Worm (Caenorhabditis elegans) whole organism, young adult: ENCODE results near the gene rpn-6.1.

Experiments
- B0336.3 ChIP-seq: fragments of 200-800 bp; sonication (Bioruptor generic); IDR thresholded peaks from 2 replicates; pipeline ENCODE4 v1.3.6; 2022; ENCODE audit warnings: missing genetic modification characterization, missing compliant biosample characterization
- F37B4.10 ChIP-seq: fragments of 200-800 bp; sonication (Bioruptor generic); IDR thresholded peaks from 2 replicates; pipeline ENCODE4 v1.3.6; 2022; ENCODE audit warnings: missing genetic modification characterization, missing compliant biosample characterization
- F49E8.2 ChIP-seq: sonication (generic microtip); optimal IDR thresholded peaks from 3 replicates; lab custom pipeline; 2017; ENCODE audit warnings: missing genetic modification characterization, mild to moderate bottlenecking, missing compliant biosample characterization, antibody characterized with exemption, moderate library complexity; ENCODE audit not compliant: insufficient read depth
- F57C9.4 ChIP-seq: sonication (generic microtip); optimal IDR thresholded peaks from 2 replicates; lab custom pipeline; 2017; ENCODE audit warnings: mild to moderate bottlenecking, missing genetic modification characterization, missing compliant biosample characterization
- Y53G8AR.9 ChIP-seq: fragments of 200-800 bp; sonication (Bioruptor generic); conservative IDR thresholded peaks from 2 replicates; pipeline ENCODE4 v1.3.6; 2022; ENCODE audit warnings: missing genetic modification reagents, missing genetic modification characterization, missing compliant biosample characterization
- Y56A3A.18 ChIP-seq: fragments of 200-800 bp; sonication (Bioruptor generic); IDR thresholded peaks from 2 replicates; pipeline ENCODE4 v1.3.6; 2022; ENCODE audit warnings: missing genetic modification reagents, missing genetic modification characterization, missing compliant biosample characterization
- ama-1 ChIP-seq, 3 experiments: fragments of 150-350 bp in 1 of 3; sonication (generic microtip) in 2 of 3; optimal IDR thresholded peaks; 2 replicates each; lab custom pipeline; 2014 to 2018; ENCODE audit warnings: missing biosample characterization in 2 of 3, missing genetic modification characterization in 2 of 3, missing genetic modification reagents in 2 of 3
- aptf-2 ChIP-seq: fragments of 200-800 bp; sonication (Bioruptor generic); conservative IDR thresholded peaks from 2 replicates; pipeline ENCODE4 v1.3.6; 2022; ENCODE audit warnings: missing genetic modification reagents, missing genetic modification characterization, missing compliant biosample characterization
- atf-7 ChIP-seq: sonication (generic microtip); optimal IDR thresholded peaks from 2 replicates; lab custom pipeline; 2017; ENCODE audit warnings: mild to moderate bottlenecking, missing genetic modification characterization, missing compliant biosample characterization
- athp-1 ChIP-seq: sonication (generic microtip); optimal IDR thresholded peaks from 2 replicates; lab custom pipeline; 2017; ENCODE audit warnings: mild to moderate bottlenecking, missing genetic modification characterization, missing compliant biosample characterization
- attf-3 ChIP-seq: fragments of 200-800 bp; sonication (Bioruptor generic); conservative IDR thresholded peaks from 2 replicates; pipeline ENCODE4 v1.3.6; 2022; ENCODE audit warnings: missing genetic modification reagents, missing genetic modification characterization, missing compliant biosample characterization
- attf-5 ChIP-seq: fragments of 200-800 bp; sonication (Bioruptor generic); optimal IDR thresholded peaks from 2 replicates; lab custom pipeline; 2018; ENCODE audit warnings: mild to moderate bottlenecking, missing genetic modification characterization, missing compliant biosample characterization
- cebp-1 ChIP-seq, 2 experiments: fragments of 200-800 bp in 1 of 2; sonication (Bioruptor generic) in 1 of 2; sonication (generic microtip) in 1 of 2; IDR thresholded peaks in 1 of 2; optimal IDR thresholded peaks in 1 of 2; 2 replicates each; pipeline versions ENCODE4 v1.3.6 to Lab custom; 2017 to 2022; ENCODE audit warnings: missing compliant biosample characterization in 2 of 2, missing genetic modification characterization in 2 of 2, mild to moderate bottlenecking in 1 of 2, missing genetic modification reagents in 1 of 2, moderate library complexity in 1 of 2
- ceh-100 ChIP-seq: fragments of 200-800 bp; sonication (Bioruptor generic); IDR thresholded peaks from 2 replicates; pipeline ENCODE4 v1.3.6; 2022; ENCODE audit warnings: missing genetic modification reagents, missing genetic modification characterization, missing compliant biosample characterization
- ceh-27 ChIP-seq: fragments of 200-800 bp; sonication (Bioruptor generic); optimal IDR thresholded peaks from 2 replicates; lab custom pipeline; 2018; ENCODE audit warnings: mild to moderate bottlenecking, missing genetic modification characterization, moderate library complexity, missing compliant biosample characterization
- ceh-58 ChIP-seq: fragments of 200-800 bp; sonication (Bioruptor generic); IDR thresholded peaks from 2 replicates; pipeline ENCODE4 v1.3.6; 2022; ENCODE audit warnings: missing genetic modification characterization, missing compliant biosample characterization
- ceh-91 ChIP-seq: fragments of 200-800 bp; sonication (Bioruptor generic); IDR thresholded peaks from 2 replicates; pipeline ENCODE4 v1.3.6; 2022; ENCODE audit warnings: missing genetic modification reagents, missing genetic modification characterization, missing compliant biosample characterization
- dpff-1 ChIP-seq: sonication (generic microtip); optimal IDR thresholded peaks from 2 replicates; lab custom pipeline; 2017; ENCODE audit warnings: mild to moderate bottlenecking, missing genetic modification characterization, missing compliant biosample characterization
- egl-44 ChIP-seq: fragments of 200-800 bp; sonication (Bioruptor generic); IDR thresholded peaks from 2 replicates; pipeline ENCODE4 v1.3.6; 2022; ENCODE audit warnings: missing genetic modification reagents, missing genetic modification characterization, missing compliant biosample characterization
- egrh-3 ChIP-seq: fragments of 200-800 bp; sonication (Bioruptor generic); IDR thresholded peaks from 2 replicates; pipeline ENCODE4 v1.3.6; 2022; ENCODE audit warnings: missing genetic modification reagents, missing genetic modification characterization, missing compliant biosample characterization
- fkh-3 ChIP-seq: sonication (generic microtip); optimal IDR thresholded peaks from 2 replicates; lab custom pipeline; 2016; ENCODE audit warnings: mild to moderate bottlenecking, missing genetic modification characterization, missing compliant biosample characterization
- hrde-1 ChIP-seq: sonication (generic microtip); optimal IDR thresholded peaks from 2 replicates; lab custom pipeline; 2016; ENCODE audit warnings: missing genetic modification characterization, mild to moderate bottlenecking, missing compliant biosample characterization, moderate library complexity, missing genotype, missing genetic modification reagents, borderline replicate concordance
- hsf-1 ChIP-seq: fragments of 200-800 bp; sonication (Bioruptor generic); IDR thresholded peaks from 2 replicates; pipeline ENCODE4 v1.3.6; 2022; ENCODE audit warnings: missing genetic modification reagents, missing genetic modification characterization, missing compliant biosample characterization
- lin-54 ChIP-seq: fragments of 200-800 bp; sonication (Bioruptor generic); optimal IDR thresholded peaks from 2 replicates; lab custom pipeline; 2018; ENCODE audit warnings: mild to moderate bottlenecking, missing genetic modification characterization, missing compliant biosample characterization
- madf-6 ChIP-seq: fragments of 200-800 bp; sonication (Bioruptor generic); IDR thresholded peaks from 2 replicates; pipeline ENCODE4 v1.3.6; 2022; ENCODE audit warnings: missing genetic modification reagents, missing genetic modification characterization, missing compliant biosample characterization
- mcd-1 ChIP-seq: fragments of 200-800 bp; sonication (Bioruptor generic); IDR thresholded peaks from 2 replicates; pipeline ENCODE4 v1.3.6; 2022; ENCODE audit warnings: missing genetic modification reagents, missing genetic modification characterization, missing compliant biosample characterization
- mxl-1 ChIP-seq: sonication (generic microtip); optimal IDR thresholded peaks from 2 replicates; lab custom pipeline; 2016; ENCODE audit warnings: missing genetic modification characterization, missing compliant biosample characterization
- nfyb-1 ChIP-seq: fragments of 200-800 bp; sonication (Bioruptor generic); IDR thresholded peaks from 2 replicates; pipeline ENCODE4 v1.3.6; 2022; ENCODE audit warnings: missing genetic modification reagents, missing genetic modification characterization, missing compliant biosample characterization
- nhr-27 ChIP-seq: fragments of 200-800 bp; sonication (Bioruptor generic); optimal IDR thresholded peaks from 2 replicates; lab custom pipeline; 2018; ENCODE audit warnings: mild to moderate bottlenecking, missing genetic modification characterization, moderate library complexity, missing compliant biosample characterization
- repo-1 ChIP-seq: sonication (generic microtip); optimal IDR thresholded peaks from 2 replicates; lab custom pipeline; 2017; ENCODE audit warnings: mild to moderate bottlenecking, missing genetic modification characterization, missing compliant biosample characterization
- snpc-1.1 ChIP-seq: sonication (generic microtip); optimal IDR thresholded peaks from 2 replicates; lab custom pipeline; 2017; ENCODE audit warnings: missing genetic modification characterization, mild to moderate bottlenecking, missing compliant biosample characterization, antibody characterized with exemption, moderate library complexity, missing genotype, missing genetic modification reagents; ENCODE audit not compliant: insufficient read depth
- snpc-1.3 ChIP-seq: sonication (generic microtip); optimal IDR thresholded peaks from 2 replicates; lab custom pipeline; 2017; ENCODE audit warnings: missing genetic modification characterization, mild to moderate bottlenecking, missing compliant biosample characterization, antibody characterized with exemption, moderate library complexity, missing genotype, missing genetic modification reagents; ENCODE audit not compliant: insufficient read depth
- snpc-3.4 ChIP-seq: sonication (generic microtip); optimal IDR thresholded peaks from 2 replicates; lab custom pipeline; 2017; ENCODE audit warnings: missing genetic modification characterization, mild to moderate bottlenecking, missing compliant biosample characterization, antibody characterized with exemption, moderate library complexity, missing genotype, missing genetic modification reagents
- snpc-4 ChIP-seq, 5 experiments: fragments of 150-350 bp in 1 of 5; sonication (generic microtip) in 4 of 5; optimal IDR thresholded peaks; 2 replicates each; lab custom pipeline; 2014 to 2018; ENCODE audit warnings: missing genetic modification characterization in 5 of 5, missing biosample characterization in 3 of 5, antibody characterized with exemption in 2 of 5, mild to moderate bottlenecking in 2 of 5, missing compliant biosample characterization in 2 of 5, missing genotype in 2 of 5, moderate library complexity in 2 of 5, missing genetic modification reagents in 1 of 5
- tbp1 ChIP-seq: fragments of 200-800 bp; sonication (Bioruptor generic); optimal IDR thresholded peaks from 2 replicates; lab custom pipeline; 2018; ENCODE audit warnings: mild to moderate bottlenecking, missing genetic modification characterization, missing compliant biosample characterization
- tlf-1 ChIP-seq: fragments of 200-800 bp; sonication (Bioruptor generic); optimal IDR thresholded peaks from 2 replicates; lab custom pipeline; 2018; ENCODE audit warnings: mild to moderate bottlenecking, missing genetic modification characterization, missing compliant biosample characterization
- xnd-1 ChIP-seq: sonication (generic microtip); optimal IDR thresholded peaks from 2 replicates; lab custom pipeline; 2016; ENCODE audit warnings: missing genotype, missing genetic modification reagents, missing genetic modification characterization, missing compliant biosample characterization
- ztf-6 ChIP-seq: fragments of 200-800 bp; sonication (Bioruptor generic); IDR thresholded peaks from 2 replicates; pipeline ENCODE4 v1.3.6; 2022; ENCODE audit warnings: missing genetic modification reagents, missing genetic modification characterization, missing compliant biosample characterization

rpn-6.1 gene

DNA sequence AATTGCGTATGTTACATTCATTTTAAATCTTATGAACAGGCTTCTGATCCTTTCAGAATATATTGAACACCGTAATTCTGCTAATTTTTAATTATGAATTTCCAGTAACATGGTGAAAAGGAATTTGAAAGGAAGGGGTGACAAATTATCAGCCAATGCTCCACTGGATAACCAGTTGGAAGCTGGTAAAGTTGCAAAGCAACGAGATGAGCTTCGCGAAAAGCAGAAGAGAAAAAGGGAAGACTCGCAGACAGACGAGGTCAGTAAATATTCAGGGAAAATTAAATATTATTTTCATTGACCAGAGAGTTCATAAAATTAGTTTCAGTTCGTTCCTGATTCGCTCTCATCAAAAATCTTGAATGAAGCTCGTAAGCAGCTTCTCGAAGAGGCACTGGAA, 29.9 kb downstream of the rpn-6.1 start, which contains the start of gene byn-1:
TSS of gene byn-1 (plus strand) at position 106 of the 400 bp plus-strand sequence.
- TF ChIP-seq athp-1 (peak; percentile 32), xnd-1 (no peak), atf-7 (tag; lab: Kevin White, UChicago) (peak; percentile 33), Y56A3A.18 (GFP tag; lab: Robert Waterston, UW) (peak; percentile 35; the same call in 1 of the 2 replicates), ceh-100 (GFP tag; lab: Robert Waterston, UW) (no peak), nhr-27 (tag; lab: Kevin White, UChicago) (no peak), attf-5 (GFP tag; lab: Kevin White, UChicago) (no peak), ztf-6 (GFP tag; lab: Robert Waterston, UW) (no peak), cebp-1 (GFP tag; IDR thresholded peaks at IDR 0.05; lab: Robert Waterston, UW) (no peak), cebp-1 (tag; optimal IDR thresholded peaks at IDR 0.05; lab: Kevin White, UChicago) (peak; percentile 22), mxl-1 (tag; lab: Kevin White, UChicago) (no peak), attf-3 (GFP tag; lab: Robert Waterston, UW) (no peak), nfyb-1 (GFP tag; lab: Robert Waterston, UW) (no peak), Y53G8AR.9 (GFP tag; lab: Robert Waterston, UW) (0 out of 2 replicates have a peak, but pooled peaks have one; percentile 50), dpff-1 (tag; lab: Kevin White, UChicago) (peak; percentile 25), snpc-4 (GFP tag; optimal IDR thresholded peaks at IDR 0.05; lab: Kevin White, UChicago) (no peak), snpc-4 (tag; optimal IDR thresholded peaks at IDR 0.05; lab: Kevin White, UChicago) (peak in 1 of 4 experiments; percentile 26), B0336.3 (peak; percentile 82), F37B4.10 (GFP tag; lab: Robert Waterston, UW) (no peak), F49E8.2 (tag; lab: Kevin White, UChicago) (peak; percentile 12), ama-1 (optimal IDR thresholded peaks at IDR 0.05; lab: Kevin White, UChicago) (no peak), ama-1 (GFP tag; optimal IDR thresholded peaks at IDR 0.05; lab: Kevin White, UChicago) (peak in 1 of 2 experiments; percentile 26), fkh-3 (tag; lab: Kevin White, UChicago) (peak; percentile 76), hsf-1 (peak; percentile 69), F57C9.4 (tag; lab: Kevin White, UChicago) (no peak), ceh-58 (GFP tag; lab: Robert Waterston, UW) (no peak), snpc-1.3 (peak; percentile 12), lin-54 (GFP tag; lab: Kevin White, UChicago) (peak; percentile 24), snpc-3.4 (peak; percentile 32), ceh-27 (GFP tag; lab: Kevin White, UChicago) (no peak), ceh-91 (no peak), tbp1 (GFP tag; lab: Kevin White, UChicago) (no peak), tlf-1 (GFP tag; lab: Kevin White, UChicago) (peak; percentile 35), mcd-1 (GFP tag; lab: Robert Waterston, UW) (peak; percentile 25; the same call in 1 of the 2 replicates), repo-1 (tag; lab: Kevin White, UChicago) (peak; percentile 5), hrde-1 (tag; lab: Kevin White, UChicago) (peak; percentile 46), snpc-1.1 (tag; lab: Kevin White, UChicago) (peak; percentile 9), madf-6 (GFP tag; lab: Robert Waterston, UW) (peak; percentile 56), egrh-3 (GFP tag; lab: Robert Waterston, UW) (no peak), egl-44 (no peak), aptf-2 (GFP tag; lab: Robert Waterston, UW) (no peak)
